Comparison of ENCODE assay signal across 2 fruit fly cellular contexts in the genomic region with DNA sequence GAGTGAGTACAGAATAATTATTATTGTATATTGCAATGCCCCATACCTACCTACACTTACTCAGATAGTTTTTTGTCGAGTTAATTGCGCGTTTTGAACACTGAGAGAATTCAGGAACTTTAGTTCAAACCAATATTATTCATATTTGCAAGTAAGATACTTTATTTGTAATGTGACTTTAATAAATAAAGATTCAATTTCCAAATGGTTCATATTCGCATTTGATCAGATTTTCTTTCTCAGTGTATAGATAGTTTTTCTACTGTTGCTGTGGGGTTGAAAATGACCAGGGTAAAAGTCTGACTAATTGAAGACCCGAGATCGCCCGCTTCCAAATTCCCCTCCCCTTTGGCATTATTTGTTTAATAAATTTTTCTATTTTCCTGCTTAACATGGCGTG.
TF ChIP-seq lines count a peak whose summit lies in the region.

No protein-coding gene starts in this region.

- no peak for TF ChIP-seq CTCF in whole organism, embryonic (GFP tag; optimal IDR thresholded peaks at IDR 0.05; lab: Kevin White, UChicago)

TF ChIP-seq in whole organism, adult, 20 proteins besides CTCF, POLR2A, EP300 and RAD21:
- no peak for TF ChIP-seq cnc (optimal IDR thresholded peaks at IDR 0.05; lab: Kevin White, UChicago)
- TF ChIP-seq CG5204 (GFP tag; optimal IDR thresholded peaks at IDR 0.05; lab: Kevin White, UChicago), result no peak
- no peak for TF ChIP-seq Hr96 (GFP tag; optimal IDR thresholded peaks at IDR 0.05; lab: Kevin White, UChicago)
- TF ChIP-seq Mnt (GFP tag; optimal IDR thresholded peaks at IDR 0.05; lab: Kevin White, UChicago), result no peak
- peak; percentile 35 for TF ChIP-seq kay (GFP tag; lab: Kevin White, UChicago; ENCODE audit: borderline replicate concordance)

TF ChIP-seq in whole organism, embryonic, 481 proteins besides CTCF, POLR2A, EP300 and RAD21 (continues in another document):
- no peak for TF ChIP-seq CG2199 (GFP tag; IDR thresholded peaks at IDR 0.05; lab: Robert Waterston, UW)
- no peak for TF ChIP-seq CG4328 (GFP tag; optimal IDR thresholded peaks at IDR 0.05; lab: Kevin White, UChicago)
- no peak for TF ChIP-seq CG1832 (GFP tag; optimal IDR thresholded peaks at IDR 0.05; lab: Kevin White, UChicago)
- no peak for TF ChIP-seq CG4404 (GFP tag; IDR thresholded peaks at IDR 0.05; lab: Robert Waterston, UW)
- no peak for TF ChIP-seq p53 (GFP tag; optimal IDR thresholded peaks at IDR 0.05; lab: Kevin White, UChicago)
- no peak for TF ChIP-seq Max (GFP tag; optimal IDR thresholded peaks at IDR 0.05; lab: Kevin White, UChicago)
- TF ChIP-seq CG12391 (tag; optimal IDR thresholded peaks at IDR 0.05; lab: Kevin White, UChicago), result peak; percentile 48
- peak; percentile 42 for TF ChIP-seq CG15696 (tag; optimal IDR thresholded peaks at IDR 0.05; lab: Kevin White, UChicago)
- peak; percentile 1 for TF ChIP-seq dmrt99B (tag; optimal IDR thresholded peaks at IDR 0.05; lab: Kevin White, UChicago)
- TF ChIP-seq odd (GFP tag; optimal IDR thresholded peaks at IDR 0.05; lab: Kevin White, UChicago), result no peak
- no peak for TF ChIP-seq oc (tag; optimal IDR thresholded peaks at IDR 0.05; lab: Kevin White, UChicago)
- TF ChIP-seq Lpt (GFP tag; optimal IDR thresholded peaks at IDR 0.05; lab: Kevin White, UChicago), result no peak
- no peak for TF ChIP-seq usp (GFP tag; optimal IDR thresholded peaks at IDR 0.05; lab: Kevin White, UChicago)
- TF ChIP-seq dimm (GFP tag; IDR thresholded peaks at IDR 0.05; lab: Robert Waterston, UW), result no peak
- no peak for TF ChIP-seq Hr3 (GFP tag; optimal IDR thresholded peaks at IDR 0.05; lab: Kevin White, UChicago)
- no peak for TF ChIP-seq ATbp (GFP tag; optimal IDR thresholded peaks at IDR 0.05; lab: Kevin White, UChicago)
- peak; percentile 44 for TF ChIP-seq CG18262 (tag; optimal IDR thresholded peaks at IDR 0.05; lab: Kevin White, UChicago)
- no peak for TF ChIP-seq HLH4C (GFP tag; IDR thresholded peaks at IDR 0.05; lab: Robert Waterston, UW; ENCODE audit: partially characterized antibody)
- TF ChIP-seq CG1602 (GFP tag; optimal IDR thresholded peaks at IDR 0.05; lab: Kevin White, UChicago), result peak; percentile 1
- TF ChIP-seq CG8478 (optimal IDR thresholded peaks at IDR 0.05; lab: Kevin White, UChicago), result no peak
- no peak for TF ChIP-seq B-H1 (GFP tag; IDR thresholded peaks at IDR 0.05; lab: Robert Waterston, UW)
- no peak for TF ChIP-seq Dip3 (GFP tag; optimal IDR thresholded peaks at IDR 0.05; lab: Kevin White, UChicago)
- TF ChIP-seq Gug (GFP tag; IDR thresholded peaks at IDR 0.05; lab: Robert Waterston, UW), result no peak
- no peak for TF ChIP-seq Ptx1 (GFP tag; IDR thresholded peaks at IDR 0.05; lab: Robert Waterston, UW)
- no peak for TF ChIP-seq CG3065 (GFP tag; optimal IDR thresholded peaks at IDR 0.05; lab: Kevin White, UChicago)
- no peak for TF ChIP-seq yki (optimal IDR thresholded peaks at IDR 0.05; lab: Kevin White, UChicago)
- no peak for TF ChIP-seq Nf-YB (GFP tag; optimal IDR thresholded peaks at IDR 0.05; lab: Kevin White, UChicago)
- no peak for TF ChIP-seq sens-2 (GFP tag; IDR thresholded peaks at IDR 0.05; lab: Robert Waterston, UW)
- no peak for TF ChIP-seq croc (GFP tag; conservative IDR thresholded peaks at IDR 0.05; lab: Robert Waterston, UW)
- no peak for TF ChIP-seq NfI (GFP tag; optimal IDR thresholded peaks at IDR 0.05; lab: Kevin White, UChicago)
- TF ChIP-seq fd3F (GFP tag; optimal IDR thresholded peaks at IDR 0.05; lab: Kevin White, UChicago), result no peak
- no peak for TF ChIP-seq pnt (GFP tag; optimal IDR thresholded peaks at IDR 0.05; lab: Kevin White, UChicago)
- no peak for TF ChIP-seq CG32532 (GFP tag; IDR thresholded peaks at IDR 0.05; lab: Robert Waterston, UW)
- no peak for TF ChIP-seq prd (optimal IDR thresholded peaks at IDR 0.05; lab: Kevin White, UChicago)
- TF ChIP-seq prd (GFP tag; IDR thresholded peaks at IDR 0.05; lab: Robert Waterston, UW), result peak; percentile 73; the same call in 2 of the 3 replicates
- TF ChIP-seq Lhr (GFP tag; optimal IDR thresholded peaks at IDR 0.05; lab: Kevin White, UChicago), result no peak
- no peak for TF ChIP-seq D19A (tag; optimal IDR thresholded peaks at IDR 0.05; lab: Kevin White, UChicago)
- no peak for TF ChIP-seq Hsf (GFP tag; optimal IDR thresholded peaks at IDR 0.05; lab: Kevin White, UChicago)
- peak; percentile 3 for TF ChIP-seq trem (tag; optimal IDR thresholded peaks at IDR 0.05; lab: Kevin White, UChicago)
- TF ChIP-seq CG4424 (GFP tag; optimal IDR thresholded peaks at IDR 0.05; lab: Kevin White, UChicago), result peak; percentile 3
- no peak for TF ChIP-seq Optix (GFP tag; IDR thresholded peaks at IDR 0.05; lab: Robert Waterston, UW)
- no peak for TF ChIP-seq CG8089 (GFP tag; optimal IDR thresholded peaks at IDR 0.05; lab: Kevin White, UChicago)
- no peak for TF ChIP-seq br (optimal IDR thresholded peaks at IDR 0.05; lab: Kevin White, UChicago)
- TF ChIP-seq sima (GFP tag; optimal IDR thresholded peaks at IDR 0.05; lab: Kevin White, UChicago), result no peak
- peak; percentile 12 for TF ChIP-seq bab2 (GFP tag; optimal IDR thresholded peaks at IDR 0.05; lab: Kevin White, UChicago)
- no peak for TF ChIP-seq Sox100B (GFP tag; optimal IDR thresholded peaks at IDR 0.05; lab: Kevin White, UChicago)
- no peak for TF ChIP-seq aop (GFP tag; IDR thresholded peaks at IDR 0.05; lab: Robert Waterston, UW)
- TF ChIP-seq NFAT (GFP tag; IDR thresholded peaks at IDR 0.05; lab: Robert Waterston, UW), result no peak
- peak; percentile 23 for TF ChIP-seq CG14710 (tag; optimal IDR thresholded peaks at IDR 0.05; lab: Kevin White, UChicago)
- TF ChIP-seq CG12299 (tag; optimal IDR thresholded peaks at IDR 0.05; lab: Kevin White, UChicago), result no peak
- no peak for TF ChIP-seq Nf-YC (tag; optimal IDR thresholded peaks at IDR 0.05; lab: Kevin White, UChicago)
- TF ChIP-seq ERR (GFP tag; optimal IDR thresholded peaks at IDR 0.05; lab: Kevin White, UChicago), result no peak
- no peak for TF ChIP-seq CG11398 (GFP tag; optimal IDR thresholded peaks at IDR 0.05; lab: Kevin White, UChicago)
- TF ChIP-seq Ets97D (GFP tag; optimal IDR thresholded peaks at IDR 0.05; lab: Kevin White, UChicago), result no peak
- no peak for TF ChIP-seq CG7928 (GFP tag; optimal IDR thresholded peaks at IDR 0.05; lab: Kevin White, UChicago)
- peak; percentile 1 for TF ChIP-seq CG2202 (tag; optimal IDR thresholded peaks at IDR 0.05; lab: Kevin White, UChicago)
- no peak for TF ChIP-seq Atf3 (GFP tag; optimal IDR thresholded peaks at IDR 0.05; lab: Kevin White, UChicago)
- peak; percentile 44 for TF ChIP-seq unpg (GFP tag; optimal IDR thresholded peaks at IDR 0.05; lab: Kevin White, UChicago)
- TF ChIP-seq CG15601 (tag; optimal IDR thresholded peaks at IDR 0.05; lab: Kevin White, UChicago), result no peak
- no peak for TF ChIP-seq NC2α (GFP tag; optimal IDR thresholded peaks at IDR 0.05; lab: Kevin White, UChicago)
- TF ChIP-seq eyg (GFP tag; optimal IDR thresholded peaks at IDR 0.05; lab: Kevin White, UChicago), result no peak
- TF ChIP-seq unc-4 (GFP tag; IDR thresholded peaks at IDR 0.05; lab: Robert Waterston, UW; ENCODE audit: partially characterized antibody), result no peak
- TF ChIP-seq Mrtf (GFP tag; IDR thresholded peaks at IDR 0.05; lab: Robert Waterston, UW), result no peak
- peak in 1 of 2 experiments; percentile 5 for TF ChIP-seq dpn (GFP tag; optimal IDR thresholded peaks at IDR 0.05; lab: Kevin White, UChicago)
- no peak for TF ChIP-seq Six4 (GFP tag; optimal IDR thresholded peaks at IDR 0.05; lab: Kevin White, UChicago)
- TF ChIP-seq pb (GFP tag; optimal IDR thresholded peaks at IDR 0.05; lab: Kevin White, UChicago), result no peak
- no peak for TF ChIP-seq D (optimal IDR thresholded peaks at IDR 0.05; lab: Kevin White, UChicago)
- peak; percentile 4 for TF ChIP-seq D (GFP tag; optimal IDR thresholded peaks at IDR 0.05; lab: Kevin White, UChicago)
- peak; percentile 22 for TF ChIP-seq grau (tag; optimal IDR thresholded peaks at IDR 0.05; lab: Kevin White, UChicago)
- no peak for TF ChIP-seq CG32772 (GFP tag; IDR thresholded peaks at IDR 0.05; lab: Robert Waterston, UW)
- no peak for TF ChIP-seq bigmax (GFP tag; optimal IDR thresholded peaks at IDR 0.05; lab: Kevin White, UChicago)
- TF ChIP-seq CG10565 (GFP tag; optimal IDR thresholded peaks at IDR 0.05; lab: Kevin White, UChicago), result no peak
- TF ChIP-seq Hand (GFP tag; optimal IDR thresholded peaks at IDR 0.05; lab: Kevin White, UChicago), result no peak
- TF ChIP-seq CG1233 (GFP tag; optimal IDR thresholded peaks at IDR 0.05; lab: Kevin White, UChicago), result no peak
- TF ChIP-seq CG15479 (GFP tag; optimal IDR thresholded peaks at IDR 0.05; lab: Kevin White, UChicago), result peak; percentile 9
- TF ChIP-seq CG10979 (tag; optimal IDR thresholded peaks at IDR 0.05; lab: Kevin White, UChicago), result peak; percentile 50
- peak; percentile 24 for TF ChIP-seq CG10267 (tag; optimal IDR thresholded peaks at IDR 0.05; lab: Kevin White, UChicago)
- no peak for TF ChIP-seq CG17186 (GFP tag; optimal IDR thresholded peaks at IDR 0.05; lab: Kevin White, UChicago)
- no peak for TF ChIP-seq ken (GFP tag; IDR thresholded peaks at IDR 0.05; lab: Robert Waterston, UW)
- peak; percentile 22 for TF ChIP-seq CG11504 (tag; optimal IDR thresholded peaks at IDR 0.05; lab: Kevin White, UChicago)
- no peak for TF ChIP-seq CG15073 (GFP tag; optimal IDR thresholded peaks at IDR 0.05; lab: Kevin White, UChicago)
- peak; percentile 45 for TF ChIP-seq CG9727 (GFP tag; optimal IDR thresholded peaks at IDR 0.05; lab: Kevin White, UChicago)
- no peak for TF ChIP-seq CG9932 (GFP tag; IDR thresholded peaks at IDR 0.05; lab: Robert Waterston, UW)
- peak; percentile 4 for TF ChIP-seq mam (GFP tag; optimal IDR thresholded peaks at IDR 0.05; lab: Kevin White, UChicago)
- TF ChIP-seq sr (GFP tag; IDR thresholded peaks at IDR 0.05; lab: Robert Waterston, UW), result no peak
- no peak for TF ChIP-seq MBD-R2 (GFP tag; IDR thresholded peaks at IDR 0.05; lab: Robert Waterston, UW)
- no peak for TF ChIP-seq sim (GFP tag; IDR thresholded peaks at IDR 0.05; lab: Robert Waterston, UW)
